Fruit fly (Drosophila melanogaster) whole organism, embryonic: ENCODE data around the gene CG14088.

Experiments used
- Adf1 ChIP-seq: fragments of 200-800 bp; sonication (Bioruptor generic); IDR thresholded peaks from 2 replicates; pipeline ENCODE4 v1.3.6; 2022; ENCODE audit warnings: missing biosample characterization, missing genetic modification characterization
- C15 ChIP-seq: fragments of 200-800 bp; sonication (Bioruptor generic); IDR thresholded peaks from 3 replicates; pipeline ENCODE4 v1.3.6; 2022; ENCODE audit warnings: missing biosample characterization, missing genetic modification characterization
- CG10267 ChIP-seq: fragments of 200-800 bp; sonication (Bioruptor generic); optimal IDR thresholded peaks from 2 replicates; lab custom pipeline; 2018; ENCODE audit warnings: missing biosample characterization, mild to moderate bottlenecking, missing genetic modification characterization, moderate library complexity
- CG10274 ChIP-seq: fragments of 200-800 bp; sonication (Bioruptor generic); optimal IDR thresholded peaks from 3 replicates; lab custom pipeline; 2017; ENCODE audit warnings: missing biosample characterization, mild to moderate bottlenecking, missing genetic modification characterization
- CG10543 ChIP-seq: fragments of 200-800 bp; sonication (Bioruptor generic); optimal IDR thresholded peaks from 3 replicates; lab custom pipeline; 2017; ENCODE audit warnings: missing biosample characterization, mild to moderate bottlenecking, missing genetic modification characterization, moderate library complexity
- CG13624 ChIP-seq: fragments of 200-800 bp; sonication (Bioruptor generic); optimal IDR thresholded peaks from 2 replicates; lab custom pipeline; 2016; ENCODE audit warnings: missing biosample characterization, missing genetic modification characterization
- CG13775 ChIP-seq: fragments of 200-800 bp; sonication (Bioruptor generic); optimal IDR thresholded peaks from 3 replicates; lab custom pipeline; 2017; ENCODE audit warnings: missing biosample characterization, mild to moderate bottlenecking, missing genetic modification characterization
- CG17912 ChIP-seq: fragments of 200-800 bp; sonication (Bioruptor generic); optimal IDR thresholded peaks from 2 replicates; lab custom pipeline; 2018; ENCODE audit warnings: missing biosample characterization, mild to moderate bottlenecking, missing genetic modification characterization
- CG18599 ChIP-seq: fragments of 200-800 bp; sonication (Bioruptor generic); optimal IDR thresholded peaks from 3 replicates; lab custom pipeline; 2017; ENCODE audit warnings: missing biosample characterization, missing genetic modification characterization, mild to moderate bottlenecking, moderate library complexity, missing genetic modification reagents
- CG2129 ChIP-seq: fragments of 200-800 bp; sonication (Bioruptor generic); IDR thresholded peaks from 2 replicates; pipeline ENCODE4 v1.3.6; 2022; ENCODE audit warnings: missing biosample characterization, missing genetic modification characterization; ENCODE audit not compliant: partially characterized antibody
- CG31365 ChIP-seq: fragments of 200-800 bp; sonication (Bioruptor generic); optimal IDR thresholded peaks from 2 replicates; lab custom pipeline; 2018; ENCODE audit warnings: missing biosample characterization, mild to moderate bottlenecking, missing genetic modification characterization
- CG32532 ChIP-seq: fragments of 200-800 bp; sonication (Bioruptor generic); IDR thresholded peaks from 2 replicates; pipeline ENCODE4 v1.3.6; 2022; ENCODE audit warnings: missing biosample characterization, missing genetic modification characterization
- CG33557 ChIP-seq: fragments of 200-800 bp; sonication (Bioruptor generic); optimal IDR thresholded peaks from 2 replicates; lab custom pipeline; 2019; ENCODE audit warnings: missing biosample characterization, mild to moderate bottlenecking, missing genetic modification characterization, moderate library complexity
- CG3847 ChIP-seq: fragments of 200-800 bp; sonication (Bioruptor generic); IDR thresholded peaks from 2 replicates; pipeline ENCODE4 v1.3.6; 2022; ENCODE audit warnings: missing biosample characterization, missing genetic modification characterization
- CG42726 ChIP-seq: fragments of 200-800 bp; sonication (Bioruptor generic); IDR thresholded peaks from 2 replicates; pipeline ENCODE4 v1.3.6; 2022; ENCODE audit warnings: missing biosample characterization, missing genetic modification characterization; ENCODE audit not compliant: partially characterized antibody
- CG4404 ChIP-seq: fragments of 200-800 bp; sonication (Bioruptor generic); IDR thresholded peaks from 2 replicates; pipeline ENCODE4 v1.3.6; 2022; ENCODE audit warnings: missing biosample characterization, missing genetic modification characterization
- CG4730 ChIP-seq: fragments of 200-800 bp; sonication (Bioruptor generic); IDR thresholded peaks from 2 replicates; pipeline ENCODE4 v1.3.6; 2022; ENCODE audit warnings: missing biosample characterization, missing genetic modification characterization
- CG6272 ChIP-seq: fragments of 200-800 bp; sonication (Bioruptor generic); IDR thresholded peaks from 2 replicates; pipeline ENCODE4 v1.3.6; 2022; ENCODE audit warnings: missing biosample characterization, missing genetic modification characterization
- CG6813 ChIP-seq: fragments of 200-800 bp; sonication (Bioruptor generic); optimal IDR thresholded peaks from 2 replicates; lab custom pipeline; 2017; ENCODE audit warnings: missing biosample characterization, missing genetic modification characterization, mild to moderate bottlenecking, moderate library complexity, missing genetic modification reagents
- CG7271 ChIP-seq: fragments of 200-800 bp; sonication (Bioruptor generic); optimal IDR thresholded peaks from 2 replicates; lab custom pipeline; 2018; ENCODE audit warnings: missing biosample characterization, mild to moderate bottlenecking, missing genetic modification characterization, moderate library complexity
- CG7745 ChIP-seq: fragments of 200-800 bp; sonication (Bioruptor generic); optimal IDR thresholded peaks from 2 replicates; lab custom pipeline; 2018; ENCODE audit warnings: missing biosample characterization, mild to moderate bottlenecking, missing genetic modification characterization, moderate library complexity
- CTCF ChIP-seq: fragments of 200-800 bp; sonication (Bioruptor generic); optimal IDR thresholded peaks from 2 replicates; lab custom pipeline; 2017; ENCODE audit warnings: missing biosample characterization, mild to moderate bottlenecking, missing genetic modification characterization, moderate library complexity
- D ChIP-seq, 2 experiments: fragments of 200-800 bp in 1 of 2; fragments of >200 bp in 1 of 2; sonication (Bioruptor generic) in 1 of 2; optimal IDR thresholded peaks; 2 replicates in 1 of 2; 3 replicates in 1 of 2; lab custom pipeline; 2017; ENCODE audit warnings: mild to moderate bottlenecking in 1 of 2, missing biosample characterization in 1 of 2, missing genetic modification characterization in 1 of 2, missing genetic modification reagents in 1 of 2
- Elba2 ChIP-seq: fragments of 200-800 bp; sonication (Bioruptor generic); optimal IDR thresholded peaks from 3 replicates; lab custom pipeline; 2016; ENCODE audit warnings: missing biosample characterization, missing genetic modification characterization
- Ets65A ChIP-seq: fragments of 200-800 bp; sonication (Bioruptor generic); peaks from one replicate; lab custom pipeline; 2016; ENCODE audit warnings: missing biosample characterization, missing genetic modification characterization
- Fer1 ChIP-seq: fragments of 200-800 bp; sonication (Bioruptor generic); optimal IDR thresholded peaks from 2 replicates; lab custom pipeline; 2017; ENCODE audit warnings: missing biosample characterization, mild to moderate bottlenecking, missing genetic modification characterization
- Hand ChIP-seq: fragments of 200-800 bp; sonication (Bioruptor generic); optimal IDR thresholded peaks from 2 replicates; lab custom pipeline; 2017; ENCODE audit warnings: mild to moderate bottlenecking, missing biosample characterization, missing genetic modification reagents, missing genetic modification characterization
- HmgZ ChIP-seq: fragments of 200-800 bp; sonication (Bioruptor generic); optimal IDR thresholded peaks from 2 replicates; lab custom pipeline; 2018; ENCODE audit warnings: missing biosample characterization, mild to moderate bottlenecking, missing genetic modification characterization
- Hmx ChIP-seq: fragments of 200-800 bp; sonication (Bioruptor generic); optimal IDR thresholded peaks from 2 replicates; lab custom pipeline; 2016; ENCODE audit warnings: missing biosample characterization, missing genetic modification characterization
- MESR4 ChIP-seq: fragments of 200-800 bp; sonication (Bioruptor generic); optimal IDR thresholded peaks from 2 replicates; lab custom pipeline; 2018; ENCODE audit warnings: missing biosample characterization, mild to moderate bottlenecking, missing genetic modification characterization, moderate library complexity
- Max ChIP-seq: fragments of 200-800 bp; sonication (Bioruptor generic); optimal IDR thresholded peaks from 2 replicates; lab custom pipeline; 2016; ENCODE audit warnings: missing biosample characterization, mild to moderate bottlenecking, missing genetic modification characterization
- Mrtf ChIP-seq: fragments of 200-800 bp; sonication (Bioruptor generic); IDR thresholded peaks from 3 replicates; pipeline ENCODE4 v1.3.6; 2022; ENCODE audit warnings: missing biosample characterization, missing genetic modification characterization
- Nf-YB ChIP-seq: fragments of 200-800 bp; sonication (Bioruptor generic); optimal IDR thresholded peaks from 3 replicates; lab custom pipeline; 2019; ENCODE audit warnings: missing biosample characterization, mild to moderate bottlenecking, missing genetic modification characterization, moderate library complexity
- NfI ChIP-seq: fragments of 200-800 bp; sonication (Bioruptor generic); optimal IDR thresholded peaks from 3 replicates; lab custom pipeline; 2018; ENCODE audit warnings: missing biosample characterization, mild to moderate bottlenecking, missing genetic modification characterization, moderate library complexity
- Oaz ChIP-seq: fragments of 200-800 bp; sonication (Bioruptor generic); IDR thresholded peaks from 2 replicates; pipeline ENCODE4 v1.3.6; 2022; ENCODE audit warnings: missing biosample characterization, missing genetic modification characterization
- Rfx ChIP-seq: fragments of 200-800 bp; sonication (Bioruptor generic); IDR thresholded peaks from 2 replicates; pipeline ENCODE4 v1.3.6; 2022; ENCODE audit warnings: missing biosample characterization, missing genetic modification characterization
- Xrp1 ChIP-seq: fragments of 200-800 bp; sonication (Bioruptor generic); IDR thresholded peaks from 2 replicates; pipeline ENCODE4 v1.3.6; 2022; ENCODE audit warnings: missing biosample characterization, missing genetic modification characterization
- YL-1 ChIP-seq: fragments of 200-800 bp; sonication (Bioruptor generic); optimal IDR thresholded peaks from 3 replicates; lab custom pipeline; 2017; ENCODE audit warnings: missing biosample characterization, mild to moderate bottlenecking, missing genetic modification characterization
- bab2 ChIP-seq: fragments of 200-800 bp; sonication (Bioruptor generic); optimal IDR thresholded peaks from 2 replicates; lab custom pipeline; 2016; ENCODE audit warnings: missing biosample characterization, missing genetic modification characterization
- dati ChIP-seq: fragments of 200-800 bp; sonication (Bioruptor generic); IDR thresholded peaks from 2 replicates; pipeline ENCODE4 v1.3.6; 2022; ENCODE audit warnings: missing biosample characterization, missing genetic modification characterization
- ems ChIP-seq: fragments of 200-800 bp; sonication (Bioruptor generic); optimal IDR thresholded peaks from 3 replicates; lab custom pipeline; 2016; ENCODE audit warnings: missing biosample characterization, missing genetic modification characterization
- gcm ChIP-seq: fragments of 200-800 bp; sonication (Bioruptor generic); optimal IDR thresholded peaks from 2 replicates; lab custom pipeline; 2019; ENCODE audit warnings: missing biosample characterization, mild to moderate bottlenecking, missing genetic modification characterization, moderate library complexity
- grau ChIP-seq: fragments of 200-800 bp; optimal IDR thresholded peaks from 3 replicates; lab custom pipeline; 2019; ENCODE audit warnings: missing biosample characterization, mild to moderate bottlenecking, missing genetic modification characterization, moderate library complexity
- jing ChIP-seq: fragments of 200-800 bp; sonication (Bioruptor generic); optimal IDR thresholded peaks from 2 replicates; lab custom pipeline; 2018; ENCODE audit warnings: missing biosample characterization, mild to moderate bottlenecking, missing genetic modification characterization
- lab ChIP-seq: fragments of 200-800 bp; sonication (Bioruptor generic); optimal IDR thresholded peaks from 3 replicates; lab custom pipeline; 2017; ENCODE audit warnings: missing biosample characterization, missing genetic modification characterization, mild to moderate bottlenecking, moderate library complexity, missing genetic modification reagents
- lmd ChIP-seq: fragments of 200-800 bp; sonication (Bioruptor generic); IDR thresholded peaks from 2 replicates; pipeline ENCODE4 v1.3.6; 2022; ENCODE audit warnings: missing biosample characterization, missing genetic modification characterization
- nerfin-1 ChIP-seq: fragments of 200-800 bp; sonication (Bioruptor generic); optimal IDR thresholded peaks from 3 replicates; lab custom pipeline; 2019; ENCODE audit warnings: missing biosample characterization, mild to moderate bottlenecking, missing genetic modification characterization, moderate library complexity
- pzg ChIP-seq: fragments of 200-800 bp; sonication (Bioruptor generic); optimal IDR thresholded peaks from 3 replicates; lab custom pipeline; 2018; ENCODE audit warnings: missing biosample characterization, mild to moderate bottlenecking, missing genetic modification characterization, moderate library complexity
- sens-2 ChIP-seq: fragments of 200-800 bp; sonication (Bioruptor generic); IDR thresholded peaks from 2 replicates; pipeline ENCODE4 v1.3.6; 2022; ENCODE audit warnings: missing biosample characterization, missing genetic modification characterization
- tup ChIP-seq: fragments of 200-800 bp; sonication (Bioruptor generic); optimal IDR thresholded peaks from 2 replicates; lab custom pipeline; 2016; ENCODE audit warnings: missing biosample characterization, mild to moderate bottlenecking, missing genetic modification characterization, moderate library complexity
- zen ChIP-seq: fragments of 200-800 bp; sonication (Bioruptor generic); optimal IDR thresholded peaks from 3 replicates; lab custom pipeline; 2018; ENCODE audit warnings: missing biosample characterization, mild to moderate bottlenecking, missing genetic modification characterization, moderate library complexity

CG14088 gene

DNA sequence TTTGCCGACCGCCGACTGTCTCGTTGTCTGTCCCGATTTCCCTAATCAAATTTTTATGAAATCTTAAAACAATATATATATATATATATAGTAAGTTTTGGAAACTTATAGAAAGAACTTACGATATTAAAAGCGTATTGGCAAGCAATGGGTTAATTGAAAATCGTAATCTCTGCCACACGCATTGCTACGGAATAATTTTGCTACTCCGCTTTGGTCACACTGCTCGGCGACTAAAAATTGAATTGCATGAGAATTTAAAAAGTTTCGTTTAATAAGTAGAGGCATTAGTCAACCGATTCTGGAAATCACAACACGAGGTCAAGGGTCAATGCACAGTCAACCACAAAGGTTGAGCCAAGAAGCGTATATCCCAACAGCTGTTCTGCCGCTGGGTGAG, 9.2 kb downstream of the CG14088 start, which contains the start of gene Bet1:
Bet1 (plus strand) TSS at position 182 of the 400 bp plus-strand sequence.
- no peak for TF ChIP-seq Nf-YB
- TF ChIP-seq MESR4 (GFP tag; lab: Kevin White, UChicago), result peak; percentile 54
- no peak for TF ChIP-seq CG10274 (GFP tag; lab: Kevin White, UChicago)
- peak; percentile 33; the same call in 1 of the 2 replicates for TF ChIP-seq Xrp1 (GFP tag; lab: Robert Waterston, UW)
- no peak for TF ChIP-seq CG7745
- TF ChIP-seq D (optimal IDR thresholded peaks at IDR 0.05; lab: Kevin White, UChicago), result no peak
- TF ChIP-seq D (GFP tag; optimal IDR thresholded peaks at IDR 0.05; lab: Kevin White, UChicago), result no peak
- peak; percentile 7 for TF ChIP-seq grau (tag; lab: Kevin White, UChicago)
- TF ChIP-seq nerfin-1 (tag; lab: Kevin White, UChicago), result no peak
- TF ChIP-seq CG33557 (GFP tag; lab: Kevin White, UChicago), result no peak
- peak; percentile 21 for TF ChIP-seq YL-1 (GFP tag; lab: Kevin White, UChicago)
- TF ChIP-seq CG4404 (GFP tag; lab: Robert Waterston, UW), result peak; percentile 24; the same call in 1 of the 2 replicates
- TF ChIP-seq CG6272 (GFP tag; lab: Robert Waterston, UW), result peak; percentile 50; the same call in 1 of the 2 replicates
- peak; percentile 55; the same call in 1 of the 2 replicates for TF ChIP-seq CG32532 (GFP tag; lab: Robert Waterston, UW)
- no peak for TF ChIP-seq HmgZ
- no peak for TF ChIP-seq bab2 (GFP tag; lab: Kevin White, UChicago)
- no peak for TF ChIP-seq tup (GFP tag; lab: Kevin White, UChicago)
- no peak for TF ChIP-seq C15 (GFP tag; lab: Robert Waterston, UW)
- no peak for TF ChIP-seq CG4730 (GFP tag; lab: Robert Waterston, UW)
- TF ChIP-seq CG10543 (GFP tag; lab: Kevin White, UChicago), result no peak
- no peak for TF ChIP-seq Hmx (GFP tag; lab: Kevin White, UChicago)
- no peak for TF ChIP-seq CG10267
- TF ChIP-seq lmd (GFP tag; lab: Robert Waterston, UW), result peak; percentile 37; the same call in 1 of the 2 replicates
- TF ChIP-seq CG3847 (GFP tag; lab: Robert Waterston, UW), result 0 out of 2 replicates have a peak, but pooled peaks have one; percentile 24
- peak; percentile 34 for TF ChIP-seq pzg (GFP tag; lab: Kevin White, UChicago)
- TF ChIP-seq CG42726 (GFP tag; lab: Robert Waterston, UW), result no peak
- no peak for TF ChIP-seq Fer1 (GFP tag; lab: Kevin White, UChicago)
- TF ChIP-seq Elba2 (GFP tag; lab: Kevin White, UChicago), result peak; percentile 25
- no peak for TF ChIP-seq Adf1 (GFP tag; lab: Robert Waterston, UW)
- peak; percentile 25 for TF ChIP-seq NfI (GFP tag; lab: Kevin White, UChicago)
- TF ChIP-seq Rfx (GFP tag; lab: Robert Waterston, UW), result peak; percentile 58
- no peak for TF ChIP-seq Ets65A (GFP tag; lab: Kevin White, UChicago)
- TF ChIP-seq Oaz (GFP tag; lab: Robert Waterston, UW), result no peak
- TF ChIP-seq jing (GFP tag; lab: Kevin White, UChicago), result no peak
- TF ChIP-seq sens-2 (GFP tag; lab: Robert Waterston, UW), result no peak
- no peak for TF ChIP-seq dati (GFP tag; lab: Robert Waterston, UW)
- TF ChIP-seq CG17912 (GFP tag; lab: Kevin White, UChicago), result no peak
- TF ChIP-seq Hand, result no peak
- TF ChIP-seq CG18599 (GFP tag; lab: Kevin White, UChicago), result no peak
- no peak for TF ChIP-seq CG2129
- no peak for TF ChIP-seq gcm (GFP tag; lab: Kevin White, UChicago)
- no peak for TF ChIP-seq CG13624
- TF ChIP-seq CG6813 (GFP tag; lab: Kevin White, UChicago), result no peak
- no peak for TF ChIP-seq CG7271 (tag; lab: Kevin White, UChicago)
- TF ChIP-seq Mrtf, result no peak
- no peak for TF ChIP-seq lab (GFP tag; lab: Kevin White, UChicago)
- TF ChIP-seq ems (GFP tag; lab: Kevin White, UChicago), result no peak
- peak; percentile 20 for TF ChIP-seq zen (tag; lab: Kevin White, UChicago)
- no peak for TF ChIP-seq CTCF
- TF ChIP-seq CG31365 (tag; lab: Kevin White, UChicago), result no peak
- TF ChIP-seq CG13775 (GFP tag; lab: Kevin White, UChicago), result peak; percentile 25
- no peak for TF ChIP-seq Max (GFP tag; lab: Kevin White, UChicago)
